Worm (Caenorhabditis elegans) whole organism, L3 larva: Measurements from ENCODE around the gene H29C22.1.

Experiments used
- aly-2 ChIP-seq: fragments of 150-350 bp; optimal IDR thresholded peaks from 2 replicates; lab custom pipeline; 2014; ENCODE audit warnings: missing biosample characterization, missing genetic modification characterization
- ceh-16 ChIP-seq: sonication (generic microtip); optimal IDR thresholded peaks from 2 replicates; lab custom pipeline; 2017; ENCODE audit warnings: missing biosample characterization, missing genetic modification characterization
- ceh-28 ChIP-seq: fragments of 150-350 bp; optimal IDR thresholded peaks from 2 replicates; lab custom pipeline; 2014; ENCODE audit warnings: missing biosample characterization, missing genetic modification reagents, missing genetic modification characterization
- elt-2 ChIP-seq: sonication (generic microtip); optimal IDR thresholded peaks from 2 replicates; lab custom pipeline; 2016; ENCODE audit warnings: missing genetic modification reagents, mild to moderate bottlenecking, missing genetic modification characterization, missing compliant biosample characterization
- elt-3 ChIP-seq, 3 experiments: fragments of 150-350 bp in 1 of 3; sonication (generic microtip) in 2 of 3; optimal IDR thresholded peaks; 2 replicates in 2 of 3; 4 replicates in 1 of 3; lab custom pipeline; 2014 to 2017; ENCODE audit warnings: missing biosample characterization in 3 of 3, missing genetic modification characterization in 3 of 3
- nhr-11 ChIP-seq: fragments of 150-350 bp; optimal IDR thresholded peaks from 2 replicates; lab custom pipeline; 2014; ENCODE audit warnings: missing biosample characterization, missing genetic modification characterization
- nhr-237 ChIP-seq: fragments of 150-350 bp; optimal IDR thresholded peaks from 2 replicates; lab custom pipeline; 2014; ENCODE audit warnings: missing biosample characterization, missing genetic modification characterization
- nhr-28 ChIP-seq: fragments of 150-350 bp; optimal IDR thresholded peaks from 2 replicates; lab custom pipeline; 2014; ENCODE audit warnings: missing biosample characterization, missing genetic modification characterization
- skn-1 ChIP-seq: fragments of 150-350 bp; optimal IDR thresholded peaks from 2 replicates; lab custom pipeline; 2014; ENCODE audit warnings: missing biosample characterization, missing genetic modification characterization
- tbx-2 ChIP-seq: sonication (generic microtip); optimal IDR thresholded peaks from 2 replicates; lab custom pipeline; 2016; ENCODE audit warnings: mild to moderate bottlenecking, missing genetic modification characterization, missing compliant biosample characterization
- unc-62 ChIP-seq: fragments of 150-350 bp; sonication (generic microtip); optimal IDR thresholded peaks from 4 replicates; lab custom pipeline; 2014; ENCODE audit warnings: missing biosample characterization, missing genetic modification reagents, missing genetic modification characterization
- zag-1 ChIP-seq: fragments of 150-350 bp; optimal IDR thresholded peaks from 2 replicates; lab custom pipeline; 2014; ENCODE audit warnings: missing biosample characterization, missing genetic modification characterization

DNA sequence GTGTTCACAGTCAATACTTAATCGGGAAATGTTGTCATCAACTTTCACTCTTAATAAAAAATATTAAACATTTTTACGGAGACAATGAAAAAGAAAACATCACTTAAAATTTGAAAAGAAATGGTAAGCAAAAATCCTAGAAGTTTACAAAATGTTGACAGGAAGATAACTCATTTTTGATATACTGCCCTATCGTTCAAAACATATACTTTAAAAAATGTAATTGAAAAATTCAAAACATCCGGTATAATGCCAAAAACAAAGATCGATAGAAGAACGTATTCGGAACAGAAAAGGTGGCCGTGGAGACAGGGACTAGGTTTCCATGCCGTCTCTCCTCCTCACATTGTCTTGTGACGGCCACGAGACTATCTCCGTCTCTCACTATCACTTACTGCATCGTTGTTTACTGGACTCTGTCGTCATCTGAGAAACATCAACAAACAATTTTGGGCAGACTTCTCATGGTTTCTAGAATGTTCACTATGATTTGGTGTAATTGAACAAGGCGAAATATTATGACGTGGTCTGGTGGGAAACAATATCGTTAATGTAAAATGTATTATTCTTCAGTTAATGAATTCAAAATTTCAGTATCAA lies 36.4 kb upstream of the H29C22.1 start, which contains the start of gene oga-1:
- TF ChIP-seq elt-3 (tag; optimal IDR thresholded peaks at IDR 0.05; lab: Kevin White, UChicago) (no peak), zag-1 (tag; lab: Kevin White, UChicago) (no peak), skn-1 (no peak), aly-2 (tag; lab: Kevin White, UChicago) (no peak), nhr-11 (tag; lab: Kevin White, UChicago) (no peak), unc-62 (GFP tag; lab: Kevin White, UChicago) (no peak), tbx-2 (tag; lab: Kevin White, UChicago) (no peak), ceh-16 (tag; lab: Kevin White, UChicago) (no peak), nhr-237 (no peak), elt-2 (tag; lab: Kevin White, UChicago) (peak; percentile 66), nhr-28 (tag; lab: Kevin White, UChicago) (no peak), ceh-28 (peak; percentile 52)
